Worm (Caenorhabditis elegans) whole organism, late embryonic: Measurements from ENCODE around the gene ZK632.14.

Source experiments
- K09A11.1 ChIP-seq: sonication (generic microtip); optimal IDR thresholded peaks from 2 replicates; lab custom pipeline; 2017; ENCODE audit warnings: antibody characterized with exemption, mild to moderate bottlenecking, missing genetic modification characterization, missing compliant biosample characterization; ENCODE audit not compliant: insufficient read depth
- ama-1 ChIP-seq: fragments of 150-350 bp; optimal IDR thresholded peaks from 2 replicates; lab custom pipeline; 2014
- ceh-18 ChIP-seq: sonication (generic microtip); optimal IDR thresholded peaks from 2 replicates; lab custom pipeline; 2016; ENCODE audit warnings: missing genetic modification characterization, missing compliant biosample characterization
- ceh-30 ChIP-seq: fragments of 150-350 bp; optimal IDR thresholded peaks from 2 replicates; lab custom pipeline; 2014; ENCODE audit warnings: missing biosample characterization, missing genetic modification characterization
- dve-1 ChIP-seq: sonication (generic microtip); optimal IDR thresholded peaks from 2 replicates; lab custom pipeline; 2017; ENCODE audit warnings: antibody characterized with exemption, mild to moderate bottlenecking, missing genetic modification characterization, missing compliant biosample characterization
- elt-2 ChIP-seq: sonication (generic microtip); optimal IDR thresholded peaks from 2 replicates; lab custom pipeline; 2016; ENCODE audit warnings: missing genetic modification reagents, missing genetic modification characterization, missing compliant biosample characterization
- mec-3 ChIP-seq: sonication (generic microtip); optimal IDR thresholded peaks from 2 replicates; lab custom pipeline; 2016; ENCODE audit warnings: borderline replicate concordance, missing genetic modification characterization, missing compliant biosample characterization
- nfya-1 ChIP-seq: sonication (generic microtip); optimal IDR thresholded peaks from 2 replicates; lab custom pipeline; 2017; ENCODE audit warnings: missing genetic modification characterization, mild to moderate bottlenecking, missing compliant biosample characterization, antibody characterized with exemption, moderate library complexity
- nhr-11 ChIP-seq: fragments of 150-350 bp; optimal IDR thresholded peaks from 2 replicates; lab custom pipeline; 2014; ENCODE audit warnings: missing biosample characterization, missing genetic modification characterization
- npax-4 ChIP-seq: sonication (generic microtip); optimal IDR thresholded peaks from 2 replicates; lab custom pipeline; 2016; ENCODE audit warnings: missing genetic modification characterization, missing compliant biosample characterization
- pax-1 ChIP-seq: fragments of 150-350 bp; optimal IDR thresholded peaks from 2 replicates; lab custom pipeline; 2014; ENCODE audit warnings: missing biosample characterization, missing genetic modification characterization
- pha-4 ChIP-seq: fragments of 150-350 bp; optimal IDR thresholded peaks from 2 replicates; lab custom pipeline; 2018; ENCODE audit warnings: missing biosample characterization, missing genetic modification reagents, missing genetic modification characterization
- pqm-1 ChIP-seq: sonication (generic microtip); optimal IDR thresholded peaks from 2 replicates; lab custom pipeline; 2016; ENCODE audit warnings: missing genetic modification characterization, missing compliant biosample characterization
- tbx-2 ChIP-seq: sonication (generic microtip); optimal IDR thresholded peaks from 2 replicates; lab custom pipeline; 2016; ENCODE audit warnings: missing genetic modification characterization, missing compliant biosample characterization

DNA sequence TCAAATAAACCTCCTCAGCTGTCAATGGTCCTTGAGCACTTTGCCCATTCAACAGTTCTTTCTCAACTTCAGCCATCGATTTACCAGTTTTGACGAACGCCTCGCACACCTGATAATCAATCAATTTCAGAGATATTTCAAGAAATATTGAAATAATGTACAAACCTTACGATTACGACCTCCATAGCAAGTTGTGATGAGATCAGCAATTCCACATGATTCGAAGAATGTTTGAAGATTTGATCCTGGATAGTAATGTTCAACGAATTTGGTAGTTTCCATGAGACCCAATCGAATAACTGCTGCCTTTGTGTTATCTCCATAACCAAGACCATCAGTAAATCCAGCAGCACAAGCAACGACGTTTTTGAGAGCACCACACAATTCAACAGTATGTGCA, 41.7 kb downstream of the ZK632.14 start:
- no peak for TF ChIP-seq ama-1
- TF ChIP-seq elt-2 (tag; lab: Kevin White, UChicago) = no peak
- TF ChIP-seq ceh-30 (tag; lab: Kevin White, UChicago) = no peak
- TF ChIP-seq nhr-11 (tag; lab: Kevin White, UChicago) = no peak
- TF ChIP-seq nfya-1 (tag; lab: Kevin White, UChicago) = no peak
- no peak for TF ChIP-seq pqm-1 (tag; lab: Kevin White, UChicago)
- TF ChIP-seq pha-4 = no peak
- TF ChIP-seq dve-1 = no peak
- TF ChIP-seq ceh-18 (tag; lab: Kevin White, UChicago) = no peak
- no peak for TF ChIP-seq npax-4 (tag; lab: Kevin White, UChicago)
- no peak for TF ChIP-seq mec-3 (tag; lab: Kevin White, UChicago)
- no peak for TF ChIP-seq pax-1 (tag; lab: Kevin White, UChicago)
- no peak for TF ChIP-seq K09A11.1
- TF ChIP-seq tbx-2 = no peak
